Fruit fly (Drosophila melanogaster) whole organism, embryonic: ENCODE measurements around the gene Mtpalpha.

Experiments used
- BtbVII ChIP-seq: fragments of 200-800 bp; sonication (Bioruptor generic); optimal IDR thresholded peaks from 3 replicates; lab custom pipeline; 2017; ENCODE audit warnings: missing biosample characterization, mild to moderate bottlenecking, missing genetic modification characterization
- CG10654 ChIP-seq: fragments of 200-800 bp; sonication (Bioruptor generic); optimal IDR thresholded peaks from 2 replicates; lab custom pipeline; 2016; ENCODE audit warnings: missing biosample characterization, missing genetic modification characterization
- CG12236 ChIP-seq: fragments of 200-800 bp; sonication (Bioruptor generic); optimal IDR thresholded peaks from 2 replicates; lab custom pipeline; 2016; ENCODE audit warnings: missing biosample characterization, missing genetic modification characterization
- CG15011 ChIP-seq: fragments of 200-800 bp; sonication (Bioruptor generic); optimal IDR thresholded peaks from 3 replicates; lab custom pipeline; 2018; ENCODE audit warnings: missing biosample characterization, mild to moderate bottlenecking, missing genetic modification characterization
- CG18262 ChIP-seq: fragments of 200-800 bp; optimal IDR thresholded peaks from 3 replicates; lab custom pipeline; 2019; ENCODE audit warnings: missing biosample characterization, mild to moderate bottlenecking, missing genetic modification characterization, moderate library complexity
- CG34422 ChIP-seq: fragments of 200-800 bp; sonication (Bioruptor generic); IDR thresholded peaks from 3 replicates; pipeline ENCODE4 v1.3.6; 2022; ENCODE audit warnings: missing biosample characterization, missing genetic modification characterization
- CG6765 ChIP-seq: fragments of 200-800 bp; sonication (Bioruptor generic); optimal IDR thresholded peaks from 3 replicates; lab custom pipeline; 2017; ENCODE audit warnings: missing biosample characterization, mild to moderate bottlenecking, missing genetic modification characterization
- CG6791 ChIP-seq: fragments of 200-800 bp; sonication (Bioruptor generic); IDR thresholded peaks from 3 replicates; pipeline ENCODE4 v1.3.6; 2022; ENCODE audit warnings: missing biosample characterization, missing genetic modification characterization; ENCODE audit not compliant: partially characterized antibody
- CG7357 ChIP-seq: fragments of 200-800 bp; sonication (Bioruptor generic); IDR thresholded peaks from 3 replicates; pipeline ENCODE4 v1.3.6; 2022; ENCODE audit warnings: missing biosample characterization, missing genetic modification characterization
- CG9609 ChIP-seq: fragments of 200-800 bp; sonication (Bioruptor generic); optimal IDR thresholded peaks from 3 replicates; lab custom pipeline; 2016; ENCODE audit warnings: missing biosample characterization, missing genetic modification characterization
- CG9727 ChIP-seq: fragments of 200-800 bp; sonication (Bioruptor generic); optimal IDR thresholded peaks from 3 replicates; lab custom pipeline; 2017; ENCODE audit warnings: missing biosample characterization, mild to moderate bottlenecking, missing genetic modification characterization
- CrebB ChIP-seq: fragments of 200-800 bp; sonication (Bioruptor generic); optimal IDR thresholded peaks from 3 replicates; lab custom pipeline; 2018; ENCODE audit warnings: missing biosample characterization, mild to moderate bottlenecking, missing genetic modification characterization
- ERR ChIP-seq: fragments of 200-800 bp; sonication (Bioruptor generic); optimal IDR thresholded peaks from 2 replicates; lab custom pipeline; 2016; ENCODE audit warnings: missing biosample characterization, missing genetic modification characterization
- Eip74EF ChIP-seq, 2 experiments: fragments of 200-800 bp in 1 of 2; fragments of >200 bp in 1 of 2; sonication (Bioruptor generic) in 1 of 2; optimal IDR thresholded peaks; 2 replicates each; lab custom pipeline; 2017 to 2019; ENCODE audit warnings: missing biosample characterization in 2 of 2, missing genetic modification characterization in 2 of 2, mild to moderate bottlenecking in 1 of 2, moderate library complexity in 1 of 2
- Gug ChIP-seq: fragments of 200-800 bp; sonication (Bioruptor generic); IDR thresholded peaks from 4 replicates; pipeline ENCODE4 v1.3.6; 2022; ENCODE audit warnings: missing biosample characterization, missing genetic modification characterization
- HLH54F ChIP-seq: fragments of 200-800 bp; sonication (Bioruptor generic); optimal IDR thresholded peaks from 3 replicates; lab custom pipeline; 2016; ENCODE audit warnings: missing biosample characterization, missing genetic modification characterization
- Hand ChIP-seq: fragments of 200-800 bp; sonication (Bioruptor generic); optimal IDR thresholded peaks from 2 replicates; lab custom pipeline; 2017; ENCODE audit warnings: mild to moderate bottlenecking, missing biosample characterization, missing genetic modification reagents, missing genetic modification characterization
- Lpt ChIP-seq: fragments of >200 bp; optimal IDR thresholded peaks from 2 replicates; lab custom pipeline; 2018; ENCODE audit warnings: missing biosample characterization, missing genetic modification characterization
- MTF-1 ChIP-seq: fragments of 200-800 bp; sonication (Bioruptor generic); optimal IDR thresholded peaks from 2 replicates; lab custom pipeline; 2018; ENCODE audit warnings: missing biosample characterization, mild to moderate bottlenecking, missing genetic modification characterization, borderline replicate concordance
- Nf-YB ChIP-seq: fragments of 200-800 bp; sonication (Bioruptor generic); optimal IDR thresholded peaks from 3 replicates; lab custom pipeline; 2019; ENCODE audit warnings: missing biosample characterization, mild to moderate bottlenecking, missing genetic modification characterization, moderate library complexity
- Nf-YC ChIP-seq: fragments of 200-800 bp; optimal IDR thresholded peaks from 3 replicates; lab custom pipeline; 2019; ENCODE audit warnings: missing biosample characterization, mild to moderate bottlenecking, missing genetic modification characterization, moderate library complexity
- Six4 ChIP-seq: fragments of 200-800 bp; sonication (Bioruptor generic); optimal IDR thresholded peaks from 2 replicates; lab custom pipeline; 2016; ENCODE audit warnings: missing biosample characterization, missing genetic modification characterization
- Sry-β ChIP-seq: fragments of 200-800 bp; sonication (Bioruptor generic); optimal IDR thresholded peaks from 2 replicates; lab custom pipeline; 2018; ENCODE audit warnings: missing biosample characterization, mild to moderate bottlenecking, missing genetic modification characterization, moderate library complexity
- Trl ChIP-seq, 3 experiments: fragments of >200 bp in 2 of 3; fragments of 200-800 bp in 1 of 3; sonication (Bioruptor generic) in 1 of 3; optimal IDR thresholded peaks; 2 replicates in 1 of 3; 3 replicates in 2 of 3; lab custom pipeline; 2016 to 2017; ENCODE audit warnings: missing biosample characterization in 1 of 3, missing genetic modification characterization in 1 of 3
- Usf ChIP-seq: fragments of 200-800 bp; sonication (Bioruptor generic); optimal IDR thresholded peaks from 2 replicates; lab custom pipeline; 2017; ENCODE audit warnings: missing genotype, missing biosample characterization, missing genetic modification characterization
- Xbp1 ChIP-seq: fragments of 200-800 bp; sonication (Bioruptor generic); optimal IDR thresholded peaks from 3 replicates; lab custom pipeline; 2016; ENCODE audit warnings: missing biosample characterization, mild to moderate bottlenecking, missing genetic modification characterization
- al ChIP-seq: fragments of 200-800 bp; sonication (Bioruptor generic); IDR thresholded peaks from 2 replicates; pipeline ENCODE4 v1.3.6; 2022; ENCODE audit warnings: missing biosample characterization, missing genetic modification characterization
- ash1 ChIP-seq: fragments of 200-800 bp; sonication (Bioruptor generic); optimal IDR thresholded peaks from 2 replicates; lab custom pipeline; 2018; ENCODE audit warnings: missing biosample characterization, mild to moderate bottlenecking, missing genetic modification characterization
- chm ChIP-seq: fragments of 200-800 bp; sonication (Bioruptor generic); IDR thresholded peaks from 2 replicates; pipeline ENCODE4 v1.3.6; 2022; ENCODE audit warnings: missing biosample characterization, missing genetic modification characterization
- corto ChIP-seq: fragments of 200-800 bp; sonication (Bioruptor generic); optimal IDR thresholded peaks from 2 replicates; lab custom pipeline; 2016; ENCODE audit warnings: missing biosample characterization, mild to moderate bottlenecking, missing genetic modification characterization, moderate library complexity
- crp ChIP-seq, 2 experiments: fragments of 200-800 bp; sonication (Bioruptor generic); optimal IDR thresholded peaks; 2 replicates in 1 of 2; 3 replicates in 1 of 2; lab custom pipeline; 2017; ENCODE audit warnings: missing biosample characterization in 2 of 2, missing genetic modification characterization in 2 of 2, mild to moderate bottlenecking in 1 of 2, moderate library complexity in 1 of 2
- fd102C ChIP-seq: fragments of 200-800 bp; sonication (Bioruptor generic); optimal IDR thresholded peaks from 2 replicates; lab custom pipeline; 2018; ENCODE audit warnings: missing biosample characterization, mild to moderate bottlenecking, missing genetic modification characterization, moderate library complexity
- fd96Cb ChIP-seq: fragments of 200-800 bp; sonication (Bioruptor generic); optimal IDR thresholded peaks from 2 replicates; lab custom pipeline; 2018; ENCODE audit warnings: missing biosample characterization, mild to moderate bottlenecking, missing genetic modification characterization, moderate library complexity
- gce ChIP-seq: fragments of 200-800 bp; sonication (Bioruptor generic); IDR thresholded peaks from 3 replicates; pipeline ENCODE4 v1.3.6; 2022; ENCODE audit warnings: missing biosample characterization, missing genetic modification characterization
- gcm ChIP-seq: fragments of 200-800 bp; sonication (Bioruptor generic); optimal IDR thresholded peaks from 2 replicates; lab custom pipeline; 2019; ENCODE audit warnings: missing biosample characterization, mild to moderate bottlenecking, missing genetic modification characterization, moderate library complexity
- gfzf ChIP-seq: fragments of 200-800 bp; sonication (Bioruptor generic); optimal IDR thresholded peaks from 2 replicates; lab custom pipeline; 2016; ENCODE audit warnings: missing biosample characterization, mild to moderate bottlenecking, missing genetic modification characterization, moderate library complexity
- gro ChIP-seq: fragments of 200-800 bp; sonication (Bioruptor generic); optimal IDR thresholded peaks from 2 replicates; lab custom pipeline; 2016; ENCODE audit warnings: missing biosample characterization, missing genetic modification characterization
- her ChIP-seq: fragments of 200-800 bp; sonication (Bioruptor generic); optimal IDR thresholded peaks from 2 replicates; lab custom pipeline; 2016; ENCODE audit warnings: missing biosample characterization, missing genetic modification characterization
- hkb ChIP-seq, 2 experiments: fragments of 200-800 bp in 1 of 2; fragments of >200 bp in 1 of 2; sonication (Bioruptor generic) in 1 of 2; IDR thresholded peaks in 1 of 2; optimal IDR thresholded peaks in 1 of 2; 2 replicates each; pipeline versions ENCODE4 v1.3.6 to Lab custom; 2017 to 2022; ENCODE audit warnings: missing biosample characterization in 1 of 2, missing genetic modification characterization in 1 of 2
- lmd ChIP-seq: fragments of 200-800 bp; sonication (Bioruptor generic); IDR thresholded peaks from 2 replicates; pipeline ENCODE4 v1.3.6; 2022; ENCODE audit warnings: missing biosample characterization, missing genetic modification characterization
- lov ChIP-seq, 2 experiments: fragments of 200-800 bp in 1 of 2; fragments of >200 bp in 1 of 2; sonication (Bioruptor generic) in 1 of 2; IDR thresholded peaks in 1 of 2; optimal IDR thresholded peaks in 1 of 2; 2 replicates in 1 of 2; 3 replicates in 1 of 2; pipeline versions ENCODE4 v1.3.6 to Lab custom; 2017 to 2022; ENCODE audit warnings: missing biosample characterization in 1 of 2, missing genetic modification characterization in 1 of 2
- maf-S ChIP-seq: fragments of 200-800 bp; sonication (Bioruptor generic); optimal IDR thresholded peaks from 2 replicates; lab custom pipeline; 2016; ENCODE audit warnings: missing biosample characterization, missing genetic modification characterization
- pb ChIP-seq: fragments of 200-800 bp; sonication (Bioruptor generic); optimal IDR thresholded peaks from 3 replicates; lab custom pipeline; 2016; ENCODE audit warnings: missing biosample characterization, missing genetic modification characterization
- phol ChIP-seq: fragments of 200-800 bp; sonication (Bioruptor generic); optimal IDR thresholded peaks from 3 replicates; lab custom pipeline; 2018; ENCODE audit warnings: missing biosample characterization, mild to moderate bottlenecking, missing genetic modification characterization, moderate library complexity
- slou ChIP-seq: fragments of 200-800 bp; sonication (Bioruptor generic); optimal IDR thresholded peaks from 3 replicates; lab custom pipeline; 2016; ENCODE audit warnings: missing biosample characterization, missing genetic modification characterization
- ssp ChIP-seq: fragments of 200-800 bp; sonication (Bioruptor generic); IDR thresholded peaks from 2 replicates; pipeline ENCODE4 v1.3.6; 2022; ENCODE audit warnings: missing biosample characterization, missing genetic modification characterization
- tna ChIP-seq: fragments of 200-800 bp; sonication (Bioruptor generic); IDR thresholded peaks from 2 replicates; pipeline ENCODE4 v1.3.6; 2022; ENCODE audit warnings: missing biosample characterization, missing genetic modification characterization; ENCODE audit not compliant: partially characterized antibody
- toy ChIP-seq: fragments of 200-800 bp; sonication (Bioruptor generic); IDR thresholded peaks from 2 replicates; pipeline ENCODE4 v1.3.6; 2022; ENCODE audit warnings: missing biosample characterization, missing genetic modification characterization
- ttk ChIP-seq: fragments of 200-800 bp; sonication (Bioruptor generic); IDR thresholded peaks from 2 replicates; pipeline ENCODE4 v2.1.2; 2022; ENCODE audit warnings: missing biosample characterization, missing genetic modification characterization

Gene Mtpalpha

dm6 chr2L:9616654-9617053 lies 40.1 kb upstream of the Mtpalpha start (continued):
- TF ChIP-seq CG9727 (peak; percentile 16), phol (no peak), lmd (GFP tag; lab: Robert Waterston, UW) (peak; percentile 12; the same call in 1 of the 2 replicates), Gug (GFP tag; lab: Robert Waterston, UW) (peak; percentile 37; the same call in 2 of the 4 replicates), ash1 (GFP tag; lab: Kevin White, UChicago) (no peak), tna (GFP tag; lab: Robert Waterston, UW) (peak; percentile 32; the same call in 1 of the 2 replicates), Nf-YB (GFP tag; lab: Kevin White, UChicago) (peak; percentile 25), gcm (peak; percentile 70), CG18262 (tag; lab: Kevin White, UChicago) (no peak), CG10654 (GFP tag; lab: Kevin White, UChicago) (no peak), lov (optimal IDR thresholded peaks at IDR 0.05; lab: Kevin White, UChicago) (no peak), lov (GFP tag; IDR thresholded peaks at IDR 0.05; lab: Robert Waterston, UW) (no peak), Sry-β (GFP tag; lab: Kevin White, UChicago) (no peak), al (GFP tag; lab: Robert Waterston, UW) (peak; percentile 39; the same call in 1 of the 2 replicates), CG6791 (peak; percentile 76), pb (GFP tag; lab: Kevin White, UChicago) (no peak), slou (GFP tag; lab: Kevin White, UChicago) (no peak), ssp (no peak), gfzf (GFP tag; lab: Kevin White, UChicago) (peak; percentile 46), fd102C (GFP tag; lab: Kevin White, UChicago) (peak; percentile 4), BtbVII (GFP tag; lab: Kevin White, UChicago) (peak; percentile 16), her (GFP tag; lab: Kevin White, UChicago) (peak; percentile 74), MTF-1 (peak; percentile 0), Usf (GFP tag; lab: Kevin White, UChicago) (no peak), CG34422 (GFP tag; lab: Robert Waterston, UW) (peak; percentile 77; the same call in 2 of the 3 replicates), Eip74EF (GFP tag; optimal IDR thresholded peaks at IDR 0.05; lab: Kevin White, UChicago) (peak in 1 of 2 experiments; percentile 31), Six4 (GFP tag; lab: Kevin White, UChicago) (no peak), CrebB (peak; percentile 10), ttk (GFP tag; lab: Robert Waterston, UW) (no peak), chm (peak; percentile 68; the same call in 1 of the 2 replicates), CG6765 (GFP tag; lab: Kevin White, UChicago) (peak; percentile 3), Nf-YC (tag; lab: Kevin White, UChicago) (peak; percentile 21), gce (GFP tag; lab: Robert Waterston, UW) (0 out of 3 replicates have a peak, but pooled peaks have one; percentile 36), Xbp1 (GFP tag; lab: Kevin White, UChicago) (peak; percentile 71), Trl (optimal IDR thresholded peaks at IDR 0.05; lab: Kevin White, UChicago) (peak; percentile 18 to 44), Trl (GFP tag; optimal IDR thresholded peaks at IDR 0.05; lab: Kevin White, UChicago) (peak; percentile 64), fd96Cb (tag; lab: Kevin White, UChicago) (no peak), CG9609 (peak; percentile 49), CG12236 (GFP tag; lab: Kevin White, UChicago) (no peak), crp (GFP tag; optimal IDR thresholded peaks at IDR 0.05; lab: Kevin White, UChicago) (peak; percentile 76 to 96), corto (GFP tag; lab: Kevin White, UChicago) (no peak), HLH54F (GFP tag; lab: Kevin White, UChicago) (peak; percentile 65), gro (GFP tag; lab: Kevin White, UChicago) (peak; percentile 40), toy (GFP tag; lab: Robert Waterston, UW) (no peak), Lpt (GFP tag; lab: Kevin White, UChicago) (no peak), Hand (GFP tag; lab: Kevin White, UChicago) (no peak), CG15011 (GFP tag; lab: Kevin White, UChicago) (no peak), ERR (GFP tag; lab: Kevin White, UChicago) (no peak), CG7357 (GFP tag; lab: Robert Waterston, UW) (no peak), maf-S (peak; percentile 20), hkb (optimal IDR thresholded peaks at IDR 0.05; lab: Kevin White, UChicago) (no peak), hkb (GFP tag; IDR thresholded peaks at IDR 0.05; lab: Robert Waterston, UW) (peak; percentile 42)
